Worm (Caenorhabditis elegans): ENCODE data around the gene fem-3.

DNA sequence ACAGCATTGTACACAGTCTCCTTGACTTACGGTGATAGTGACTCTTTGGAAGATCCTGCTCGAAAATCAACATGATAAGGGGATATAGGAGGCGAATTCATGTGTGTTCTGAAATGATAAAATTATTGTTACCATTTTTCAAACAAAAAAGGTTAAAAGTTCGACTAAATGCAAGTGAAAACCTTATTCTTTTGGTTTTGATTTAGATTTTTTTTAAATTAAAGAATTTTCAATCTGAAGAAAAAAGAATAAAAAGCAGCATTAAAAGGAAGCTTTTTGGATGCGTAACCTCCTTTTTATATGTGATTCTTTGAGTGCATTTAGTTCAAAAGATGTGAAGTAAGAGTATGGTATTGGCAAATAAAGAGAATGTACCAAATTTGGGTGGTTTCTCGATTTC is 30.6 kb downstream of the fem-3 start, which contains the start of gene delm-1:
- TF ChIP-seq ama-1 (optimal IDR thresholded peaks at IDR 0.05) (no peak), F13C5.2 (tag; optimal IDR thresholded peaks at IDR 0.05) (no peak), scrt-1 (GFP tag; IDR thresholded peaks at IDR 0.05) (no peak), aly-1 (tag; optimal IDR thresholded peaks at IDR 0.05) (no peak), flt-1 (GFP tag; IDR thresholded peaks at IDR 0.05) (no peak)
